Fruit fly (Drosophila melanogaster) whole organism, wandering third instar larva: ENCODE results near the gene CG31174.

Source experiments
- Hnf4 ChIP-seq: fragments of 200-800 bp; sonication (Bioruptor generic); optimal IDR thresholded peaks from 2 replicates; lab custom pipeline; 2016; ENCODE audit warnings: missing biosample characterization, mild to moderate bottlenecking, missing genetic modification characterization
- Hr83 ChIP-seq: fragments of 200-300 bp; sonication (Bioruptor generic); optimal IDR thresholded peaks from 2 replicates; lab custom pipeline; 2016; ENCODE audit warnings: missing biosample characterization, mild to moderate bottlenecking, missing genetic modification characterization, moderate library complexity; ENCODE audit not compliant: poor library complexity, severe bottlenecking
- Mio ChIP-seq: sonication (Bioruptor generic); optimal IDR thresholded peaks from 2 replicates; lab custom pipeline; 2016; ENCODE audit warnings: missing biosample characterization, missing genetic modification characterization
- OdsH ChIP-seq: fragments of 200-800 bp; sonication (Bioruptor generic); optimal IDR thresholded peaks from 2 replicates; lab custom pipeline; 2016; ENCODE audit warnings: missing biosample characterization, mild to moderate bottlenecking, missing genetic modification characterization
- Vsx2 ChIP-seq: fragments of 200-300, 225-300 bp; sonication (Bioruptor generic); optimal IDR thresholded peaks from 2 replicates; lab custom pipeline; 2018; ENCODE audit warnings: missing biosample characterization, missing genetic modification characterization; ENCODE audit not compliant: partially characterized antibody
- dsf ChIP-seq: sonication (Bioruptor generic); optimal IDR thresholded peaks from 2 replicates; lab custom pipeline; 2016; ENCODE audit warnings: missing biosample characterization, missing genetic modification characterization, borderline replicate concordance
- fru ChIP-seq: fragments of 200-800 bp; sonication (Bioruptor generic); optimal IDR thresholded peaks from 3 replicates; lab custom pipeline; 2016; ENCODE audit warnings: missing biosample characterization, mild to moderate bottlenecking, missing genetic modification characterization
- psq ChIP-seq: fragments of 200-800 bp; sonication (Bioruptor generic); optimal IDR thresholded peaks from 3 replicates; lab custom pipeline; 2017; ENCODE audit warnings: missing biosample characterization, mild to moderate bottlenecking, missing genetic modification characterization, moderate library complexity

- no peak for TF ChIP-seq Mio (GFP tag; lab: Kevin White, UChicago)
- TF ChIP-seq dsf (GFP tag; lab: Kevin White, UChicago) = no peak
- no peak for TF ChIP-seq fru (GFP tag; lab: Kevin White, UChicago)
- no peak for TF ChIP-seq OdsH
- no peak for TF ChIP-seq Hnf4 (GFP tag; lab: Kevin White, UChicago)
- no peak for TF ChIP-seq psq
- TF ChIP-seq Vsx2 = no peak
- no peak for TF ChIP-seq Hr83 (GFP tag; lab: Kevin White, UChicago)
These were observed 28.9 kb downstream of the CG31174 start for dm6 chr3R:21840432-21840831.
